Worm (Caenorhabditis elegans): ENCODE results near the gene Y59C2A.3.

Gene Y59C2A.3

ce11 chrII:2190522-2190921 lies 29.2 kb downstream of the Y59C2A.3 start:
- TF ChIP-seq aha-1 (tag) = peak; percentile 95
- no peak for TF ChIP-seq nhr-41 (GFP tag; IDR thresholded peaks at IDR 0.05)

ce11 chrII:2189357-2189756 lies 30.4 kb downstream of the Y59C2A.3 start, which contains the start of gene mtq-2:
Gene mtq-2, minus strand, starts transcription at chrII:2189457.
- TF ChIP-seq F49E8.2 (tag; optimal IDR thresholded peaks at IDR 0.05; ENCODE audit: borderline replicate concordance) (no peak), aha-1 (tag) (no peak), mdt-29 (GFP tag; IDR thresholded peaks at IDR 0.05) (no peak), unc-62 (GFP tag; optimal IDR thresholded peaks at IDR 0.05 in 1 of 2) (no peak), unc-62 (tag; optimal IDR thresholded peaks at IDR 0.05) (no peak), egl-43 (GFP tag; IDR thresholded peaks at IDR 0.05) (no peak), aly-2 (tag; optimal IDR thresholded peaks at IDR 0.05) (no peak), snpc-1.2 (GFP tag; IDR thresholded peaks at IDR 0.05) (no peak), fkh-10 (GFP tag; optimal IDR thresholded peaks at IDR 0.05) (no peak), T26A8.4 (GFP tag; IDR thresholded peaks at IDR 0.05) (no peak), madf-5 (GFP tag; IDR thresholded peaks at IDR 0.05) (no peak), Y75B8A.6 (GFP tag; IDR thresholded peaks at IDR 0.05) (no peak), dpl-1 (GFP tag; optimal IDR thresholded peaks at IDR 0.05) (no peak), lin-13 (GFP tag; optimal IDR thresholded peaks at IDR 0.05) (no peak), nhr-111 (GFP tag; optimal IDR thresholded peaks at IDR 0.05) (no peak), mdl-1 (tag; optimal IDR thresholded peaks at IDR 0.05) (no peak), ztf-11 (tag; optimal IDR thresholded peaks at IDR 0.05) (no peak), madf-9 (GFP tag; conservative IDR thresholded peaks at IDR 0.05) (no peak), Y5F2A.4 (GFP tag; optimal IDR thresholded peaks at IDR 0.05) (no peak), D1046.2 (GFP tag; IDR thresholded peaks at IDR 0.05) (no peak)

ce11 chrII:2186730-2187129 lies 33.0 kb downstream of the Y59C2A.3 start:
- TF ChIP-seq ama-1 (optimal IDR thresholded peaks at IDR 0.05) = no peak
- TF ChIP-seq lsy-2 (tag; optimal IDR thresholded peaks at IDR 0.05) = peak in 1 of 2 experiments; percentile 0
- TF ChIP-seq set-16 (GFP tag; IDR thresholded peaks at IDR 0.05) = no peak
- no peak for TF ChIP-seq Y5F2A.4 (GFP tag; optimal IDR thresholded peaks at IDR 0.05)
- TF ChIP-seq ces-1 (GFP tag; optimal IDR thresholded peaks at IDR 0.05) = no peak
- TF ChIP-seq pha-4 (GFP tag; IDR thresholded peaks at IDR 0.05) = no peak
- TF ChIP-seq pha-4 (tag; optimal IDR thresholded peaks at IDR 0.05) = no peak
- TF ChIP-seq nhr-6 (tag; optimal IDR thresholded peaks at IDR 0.05) = no peak
- TF ChIP-seq zip-11 (GFP tag; IDR thresholded peaks at IDR 0.05) = no peak
- no peak for TF ChIP-seq R02D3.7 (tag; optimal IDR thresholded peaks at IDR 0.05)
- peak; percentile 34 for TF ChIP-seq lin-13 (GFP tag; optimal IDR thresholded peaks at IDR 0.05)
- TF ChIP-seq snpc-4 (tag; optimal IDR thresholded peaks at IDR 0.05) = no peak
- TF ChIP-seq ceh-44 (GFP tag; IDR thresholded peaks at IDR 0.05) = no peak
- TF ChIP-seq jun-1 (tag; optimal IDR thresholded peaks at IDR 0.05) = no peak
- peak in 1 of 2 experiments; percentile 70 for TF ChIP-seq unc-62 (GFP tag; optimal IDR thresholded peaks at IDR 0.05 in 1 of 2)
- no peak for TF ChIP-seq unc-62 (tag; optimal IDR thresholded peaks at IDR 0.05)
- no peak for TF ChIP-seq tag-97 (GFP tag; IDR thresholded peaks at IDR 0.05)

- TF ChIP-seq mes-2 (tag; optimal IDR thresholded peaks at IDR 0.05; ENCODE audit: poor library complexity, severe bottlenecking) = no peak
- peak; percentile 69 for TF ChIP-seq pqm-1 (tag; optimal IDR thresholded peaks at IDR 0.05)
- no peak for TF ChIP-seq snpc-1.2 (GFP tag; IDR thresholded peaks at IDR 0.05)
- peak; percentile 98 for TF ChIP-seq nhr-28 (tag; optimal IDR thresholded peaks at IDR 0.05)
- TF ChIP-seq dmd-6 (GFP tag; IDR thresholded peaks at IDR 0.05) = peak; percentile 63; the same call in 1 of the 2 replicates
- TF ChIP-seq hlh-30 (tag; optimal IDR thresholded peaks at IDR 0.05; ENCODE audit: insufficient read depth) = peak; percentile 15
- no peak for TF ChIP-seq ztf-7 (tag; optimal IDR thresholded peaks at IDR 0.05)
- no peak for TF ChIP-seq nhr-41 (GFP tag; IDR thresholded peaks at IDR 0.05)
- TF ChIP-seq nhr-77 (tag; optimal IDR thresholded peaks at IDR 0.05) = peak; percentile 17
- peak; percentile 30 for TF ChIP-seq hlh-11 (tag; optimal IDR thresholded peaks at IDR 0.05)
Measured at ce11 chrII:2186329-2186728, 33.4 kb downstream of the Y59C2A.3 start, which contains the start of gene gba-2. Gene gba-2, minus strand, starts transcription at chrII:2186434.
